Fruit fly (Drosophila melanogaster): ENCODE data around the gene GATAe.

Gene GATAe

DNA sequence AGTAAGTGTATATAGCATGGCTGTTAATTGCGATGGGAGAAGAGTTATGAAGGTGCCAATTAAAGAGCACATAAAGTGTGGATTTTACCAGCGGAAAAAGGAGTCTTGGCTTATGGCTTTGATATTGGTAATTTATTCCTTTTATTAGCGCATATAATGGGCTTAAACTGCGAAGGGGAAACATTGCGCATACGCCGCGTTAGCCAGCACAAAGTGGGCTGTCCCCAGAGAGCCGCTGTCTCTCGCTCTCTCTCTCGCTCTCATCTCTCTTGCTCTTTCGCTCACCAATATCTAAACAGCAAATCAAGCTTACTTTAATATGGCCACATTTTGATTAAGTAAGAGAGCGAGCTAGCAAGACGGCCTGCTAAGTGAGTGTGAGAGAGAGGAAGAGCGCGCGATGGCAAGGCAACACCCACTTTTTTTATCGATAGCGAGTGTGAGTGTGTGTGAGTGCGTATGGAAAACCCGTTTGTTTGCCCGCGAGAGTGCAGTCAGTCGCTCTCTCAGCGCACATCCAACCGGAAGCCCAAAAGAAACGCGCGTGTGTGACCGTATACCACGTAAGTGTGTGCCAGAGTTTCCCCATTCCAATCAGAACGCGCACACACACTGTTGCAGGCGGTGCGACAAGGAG, 16.8 kb downstream of the GATAe start, which contains the start of gene pnr (continued):
- TF ChIP-seq ttk (GFP tag; IDR thresholded peaks at IDR 0.05) (no peak), CG9727 (GFP tag; optimal IDR thresholded peaks at IDR 0.05) (peak; percentile 50), CG32767 (GFP tag; IDR thresholded peaks at IDR 0.05) (peak; percentile 56; the same call in 1 of the 2 replicates), Ets97D (GFP tag; optimal IDR thresholded peaks at IDR 0.05) (peak; percentile 92), CG15479 (GFP tag; optimal IDR thresholded peaks at IDR 0.05) (no peak), Sox100B (GFP tag; optimal IDR thresholded peaks at IDR 0.05) (no peak), CG17802 (tag; optimal IDR thresholded peaks at IDR 0.05) (no peak), Rfx (GFP tag; IDR thresholded peaks at IDR 0.05) (0 out of 2 replicates have a peak, but pooled peaks have one; percentile 24), Hmx (GFP tag; optimal IDR thresholded peaks at IDR 0.05) (no peak), eyg (GFP tag; optimal IDR thresholded peaks at IDR 0.05) (no peak), vfl (GFP tag; optimal IDR thresholded peaks at IDR 0.05) (no peak), her (GFP tag; optimal IDR thresholded peaks at IDR 0.05) (no peak), CG4707 (GFP tag; optimal IDR thresholded peaks at IDR 0.05) (no peak), CG8089 (GFP tag; optimal IDR thresholded peaks at IDR 0.05) (no peak), HLHmδ (GFP tag; optimal IDR thresholded peaks at IDR 0.05) (peak; percentile 21), ERR (GFP tag; optimal IDR thresholded peaks at IDR 0.05) (no peak), Dek (tag; optimal IDR thresholded peaks at IDR 0.05) (no peak), Drgx (GFP tag; IDR thresholded peaks at IDR 0.05) (no peak), jigr1 (GFP tag; IDR thresholded peaks at IDR 0.05) (no peak), Rx (GFP tag; IDR thresholded peaks at IDR 0.05) (0 out of 2 replicates have a peak, but pooled peaks have one; percentile 4), wek (GFP tag; optimal IDR thresholded peaks at IDR 0.05) (peak; percentile 19), CG16863 (GFP tag; optimal IDR thresholded peaks at IDR 0.05) (no peak), sd (tag; optimal IDR thresholded peaks at IDR 0.05) (peak; percentile 41), fd102C (GFP tag; optimal IDR thresholded peaks at IDR 0.05) (no peak), CG8478 (optimal IDR thresholded peaks at IDR 0.05) (peak; percentile 98), nom (GFP tag; optimal IDR thresholded peaks at IDR 0.05) (peak; percentile 14), E2f2 (GFP tag; IDR thresholded peaks at IDR 0.05) (peak; percentile 24; the same call in 1 of the 2 replicates), dimm (GFP tag; IDR thresholded peaks at IDR 0.05) (no peak), da (GFP tag; optimal IDR thresholded peaks at IDR 0.05) (no peak), Lhr (GFP tag; optimal IDR thresholded peaks at IDR 0.05) (no peak), dmrt99B (tag; optimal IDR thresholded peaks at IDR 0.05) (no peak), Vsx1 (GFP tag; optimal IDR thresholded peaks at IDR 0.05) (peak; percentile 32), CG2678 (tag; optimal IDR thresholded peaks at IDR 0.05) (no peak), ato (GFP tag; IDR thresholded peaks at IDR 0.05; ENCODE audit: partially characterized antibody) (no peak; the same call in 1 of the 2 replicates), CG6765 (GFP tag; optimal IDR thresholded peaks at IDR 0.05) (no peak), CG31441 (GFP tag; IDR thresholded peaks at IDR 0.05) (no peak), hkb (optimal IDR thresholded peaks at IDR 0.05) (no peak), hkb (GFP tag; IDR thresholded peaks at IDR 0.05) (peak; percentile 41; the same call in 1 of the 2 replicates), CG12299 (tag; optimal IDR thresholded peaks at IDR 0.05) (no peak), CG7745 (tag; optimal IDR thresholded peaks at IDR 0.05) (peak; percentile 74), psq (GFP tag; optimal IDR thresholded peaks at IDR 0.05) (no peak), Doc2 (GFP tag; IDR thresholded peaks at IDR 0.05) (no peak), Fer3 (tag; optimal IDR thresholded peaks at IDR 0.05) (no peak), Atf3 (GFP tag; optimal IDR thresholded peaks at IDR 0.05) (no peak), CG1832 (GFP tag; optimal IDR thresholded peaks at IDR 0.05) (peak; percentile 95), sqz (GFP tag; optimal IDR thresholded peaks at IDR 0.05) (peak; percentile 95), insv (GFP tag; optimal IDR thresholded peaks at IDR 0.05) (peak; percentile 57 to 94), Myb (GFP tag; optimal IDR thresholded peaks at IDR 0.05) (no peak), YL-1 (GFP tag; optimal IDR thresholded peaks at IDR 0.05) (no peak), chif (GFP tag; optimal IDR thresholded peaks at IDR 0.05) (no peak), dmrt11E (tag; optimal IDR thresholded peaks at IDR 0.05) (no peak)

Measured in whole organism, embryonic.